ENCODE assay signal across 5 worm cellular contexts in genomic region chrII:11088137-11088536, ce11.
A peak's percentile ranks its signal among the peaks of the same experiment; 100 is the strongest.
TF ChIP-seq lines count a peak whose summit lies in the region.

No protein-coding gene starts in this region.

TF ChIP-seq in whole organism, L1 larva, 84 proteins besides CTCF, POLR2A, EP300 and RAD21:
- TF ChIP-seq ceh-90 (tag; optimal IDR thresholded peaks at IDR 0.05; lab: Kevin White, UChicago), result no peak
- TF ChIP-seq fos-1 (tag; optimal IDR thresholded peaks at IDR 0.05; lab: Kevin White, UChicago), result no peak
- TF ChIP-seq alr-1 (tag; optimal IDR thresholded peaks at IDR 0.05; lab: Kevin White, UChicago; ENCODE audit: borderline replicate concordance), result no peak
- no peak for TF ChIP-seq grh-1 (GFP tag; IDR thresholded peaks at IDR 0.05; lab: Robert Waterston, UW)
- no peak for TF ChIP-seq lin-13 (GFP tag; optimal IDR thresholded peaks at IDR 0.05; lab: Kevin White, UChicago)
- peak; percentile 6 for TF ChIP-seq lin-14 (GFP tag; optimal IDR thresholded peaks at IDR 0.05; lab: Kevin White, UChicago)

TF ChIP-seq in whole organism, L4 larva, 104 proteins besides CTCF, POLR2A, EP300 and RAD21:
- TF ChIP-seq spr-3 (GFP tag; optimal IDR thresholded peaks at IDR 0.05; lab: Kevin White, UChicago) (no peak), egl-43 (GFP tag; IDR thresholded peaks at IDR 0.05; lab: Robert Waterston, UW) (no peak), aha-1 (tag; lab: Kevin White, UChicago) (peak; percentile 64), set-16 (GFP tag; IDR thresholded peaks at IDR 0.05; lab: Robert Waterston, UW) (no peak)

TF ChIP-seq in whole organism, early embryonic, 17 proteins besides CTCF, POLR2A, EP300 and RAD21:
- TF ChIP-seq hmbx-1 (tag; optimal IDR thresholded peaks at IDR 0.05; lab: Kevin White, UChicago), result no peak
- TF ChIP-seq tbx-11 (GFP tag; IDR thresholded peaks at IDR 0.05; lab: Robert Waterston, UW), result no peak
- 0 out of 2 replicates have a peak, but pooled peaks have one; percentile 18 for TF ChIP-seq scrt-1 (GFP tag; IDR thresholded peaks at IDR 0.05; lab: Robert Waterston, UW)
- TF ChIP-seq tbx-37 (GFP tag; conservative IDR thresholded peaks at IDR 0.05; lab: Robert Waterston, UW), result no peak
- TF ChIP-seq ceh-13 (GFP tag; optimal IDR thresholded peaks at IDR 0.05; lab: Kevin White, UChicago), result no peak

TF ChIP-seq in whole organism, late embryonic, 69 proteins besides CTCF, POLR2A, EP300 and RAD21:
- TF ChIP-seq ceh-14 (tag; optimal IDR thresholded peaks at IDR 0.05; lab: Kevin White, UChicago) (no peak), hlh-30 (tag; optimal IDR thresholded peaks at IDR 0.05; lab: Kevin White, UChicago; ENCODE audit: insufficient read depth) (no peak), pha-4 (tag; optimal IDR thresholded peaks at IDR 0.05; lab: Kevin White, UChicago) (no peak), ceh-6 (GFP tag; optimal IDR thresholded peaks at IDR 0.05; lab: Kevin White, UChicago) (peak; percentile 0), tbx-7 (tag; optimal IDR thresholded peaks at IDR 0.05; lab: Kevin White, UChicago) (no peak), nhr-232 (tag; optimal IDR thresholded peaks at IDR 0.05; lab: Kevin White, UChicago) (no peak), dmd-4 (tag; optimal IDR thresholded peaks at IDR 0.05; lab: Kevin White, UChicago; ENCODE audit: borderline replicate concordance) (no peak), sox-2 (GFP tag; IDR thresholded peaks at IDR 0.05; lab: Robert Waterston, UW) (no peak), elt-4 (tag; optimal IDR thresholded peaks at IDR 0.05; lab: Kevin White, UChicago) (no peak), pax-1 (tag; optimal IDR thresholded peaks at IDR 0.05; lab: Kevin White, UChicago) (no peak), pha-2 (tag; optimal IDR thresholded peaks at IDR 0.05; lab: Kevin White, UChicago) (no peak), unc-42 (tag; optimal IDR thresholded peaks at IDR 0.05; lab: Kevin White, UChicago) (peak; percentile 97), gmeb-2 (tag; optimal IDR thresholded peaks at IDR 0.05; lab: Kevin White, UChicago) (no peak), ceh-31 (tag; optimal IDR thresholded peaks at IDR 0.05; lab: Kevin White, UChicago) (peak; percentile 5), hlh-8 (tag; optimal IDR thresholded peaks at IDR 0.05; lab: Kevin White, UChicago) (no peak)

TF ChIP-seq in whole organism, mixed stage, embryonic, 35 proteins besides CTCF, POLR2A, EP300 and RAD21:
- TF ChIP-seq mls-2 (tag; optimal IDR thresholded peaks at IDR 0.05; lab: Kevin White, UChicago) (peak; percentile 30), lin-32 (GFP tag; optimal IDR thresholded peaks at IDR 0.05; lab: Kevin White, UChicago) (no peak), mab-5 (tag; optimal IDR thresholded peaks at IDR 0.05; lab: Kevin White, UChicago) (no peak), elt-1 (tag; optimal IDR thresholded peaks at IDR 0.05; lab: Kevin White, UChicago; ENCODE audit: borderline replicate concordance, insufficient read depth) (no peak), flh-1 (GFP tag; optimal IDR thresholded peaks at IDR 0.05; lab: Kevin White, UChicago) (no peak), sem-2 (GFP tag; optimal IDR thresholded peaks at IDR 0.05; lab: Kevin White, UChicago) (no peak), nhr-76 (tag; optimal IDR thresholded peaks at IDR 0.05; lab: Kevin White, UChicago) (no peak), ces-1 (GFP tag; optimal IDR thresholded peaks at IDR 0.05; lab: Kevin White, UChicago) (peak; percentile 97), nhr-28 (tag; optimal IDR thresholded peaks at IDR 0.05; lab: Kevin White, UChicago) (no peak)

Comparison
In these comparisons a context has a peak if more than half of its experiments do, and no peak if none do; other contexts are left out.
1. Of the 29 proteins assayed by ChIP-seq in both whole organism, L4 larva and whole organism, L1 larva: peak only in whole organism, L4 larva: aha-1; only in whole organism, L1 larva: none; in both: none; in neither: 28.